Fruit fly (Drosophila melanogaster) whole organism, wandering third instar larva: ENCODE results near the gene Orct2.

Experiments used
- lola ChIP-seq: fragments of >200 bp; optimal IDR thresholded peaks from 2 replicates; lab custom pipeline; 2017; ENCODE audit warnings: missing biosample characterization, missing genetic modification characterization
- sv ChIP-seq: fragments of 200-800 bp; sonication (Bioruptor generic); optimal IDR thresholded peaks from 3 replicates; lab custom pipeline; 2016; ENCODE audit warnings: missing biosample characterization, missing genetic modification characterization

- no peak for TF ChIP-seq lola
- TF ChIP-seq sv (GFP tag; lab: Kevin White, UChicago) = no peak
Observed at dm6 chr3R:24319632-24320341, 47.0 kb downstream of the Orct2 start.
